Worm (Caenorhabditis elegans) whole organism, L4 larva: Measurements from ENCODE around the gene C25G4.2.
A peak's percentile ranks its signal among the peaks of the same experiment; 100 is the strongest.

ENCODE experiments used
- F26F4.8 ChIP-seq: fragments of 200-800 bp; sonication (Bioruptor generic); conservative IDR thresholded peaks from 2 replicates; pipeline ENCODE4 v1.3.6; 2022; ENCODE audit warnings: missing genetic modification characterization, missing compliant biosample characterization
- aha-1 ChIP-seq: fragments of 150-350 bp; peaks from one replicate; lab custom pipeline; 2014; ENCODE audit warnings: missing biosample characterization, missing genetic modification characterization
- dpl-1 ChIP-seq: fragments of 150-350 bp; optimal IDR thresholded peaks from 2 replicates; lab custom pipeline; 2014; ENCODE audit warnings: missing biosample characterization, missing genetic modification reagents, missing genetic modification characterization
- fkh-10 ChIP-seq: fragments of 150-350 bp; optimal IDR thresholded peaks from 2 replicates; lab custom pipeline; 2014; ENCODE audit warnings: missing biosample characterization, missing genetic modification reagents, missing genetic modification characterization
- hlh-11 ChIP-seq: fragments of 200-800 bp; sonication (Bioruptor generic); optimal IDR thresholded peaks from 2 replicates; lab custom pipeline; 2018; ENCODE audit warnings: mild to moderate bottlenecking, missing genetic modification characterization, missing compliant biosample characterization
- hlh-30 ChIP-seq: sonication (generic microtip); optimal IDR thresholded peaks from 2 replicates; lab custom pipeline; 2017; ENCODE audit warnings: antibody characterized with exemption, mild to moderate bottlenecking, missing genetic modification characterization, missing compliant biosample characterization; ENCODE audit not compliant: insufficient read depth
- lsy-2 ChIP-seq, 2 experiments: fragments of 150-350 bp in 1 of 2; sonication (generic microtip) in 1 of 2; optimal IDR thresholded peaks; 2 replicates each; lab custom pipeline; 2014 to 2017; ENCODE audit warnings: missing biosample characterization in 2 of 2, missing genetic modification characterization in 2 of 2
- mdt-29 ChIP-seq: fragments of 200-800 bp; sonication (Bioruptor generic); IDR thresholded peaks from 2 replicates; pipeline ENCODE4 v1.3.6; 2022; ENCODE audit warnings: missing genetic modification reagents, missing genetic modification characterization, missing compliant biosample characterization
- mxl-3 ChIP-seq: fragments of 200-800 bp; sonication (Bioruptor generic); optimal IDR thresholded peaks from 2 replicates; lab custom pipeline; 2018; ENCODE audit warnings: mild to moderate bottlenecking, missing genetic modification characterization, missing compliant biosample characterization
- nhr-25 ChIP-seq: sonication (generic microtip); optimal IDR thresholded peaks from 2 replicates; lab custom pipeline; 2017; ENCODE audit warnings: missing genetic modification characterization, mild to moderate bottlenecking, missing compliant biosample characterization, antibody characterized with exemption, moderate library complexity, borderline replicate concordance; ENCODE audit not compliant: insufficient read depth
- nhr-28 ChIP-seq: fragments of 150-350 bp; optimal IDR thresholded peaks from 2 replicates; lab custom pipeline; 2014; ENCODE audit warnings: missing biosample characterization, missing genetic modification characterization
- nhr-48 ChIP-seq: sonication (generic microtip); optimal IDR thresholded peaks from 2 replicates; lab custom pipeline; 2016; ENCODE audit warnings: mild to moderate bottlenecking, missing genetic modification characterization, missing compliant biosample characterization
- pha-4 ChIP-seq, 2 experiments: fragments of 150-350 bp in 1 of 2; fragments of 200-800 bp in 1 of 2; sonication (Bioruptor generic) in 1 of 2; IDR thresholded peaks in 1 of 2; optimal IDR thresholded peaks in 1 of 2; 2 replicates each; pipeline versions ENCODE4 v1.3.6 to Lab custom; 2014 to 2022; ENCODE audit warnings: missing genetic modification characterization in 2 of 2, missing genetic modification reagents in 2 of 2, missing biosample characterization in 1 of 2, missing compliant biosample characterization in 1 of 2
- set-16 ChIP-seq: fragments of 200-800 bp; sonication (Bioruptor generic); IDR thresholded peaks from 2 replicates; pipeline ENCODE4 v1.3.6; 2022; ENCODE audit warnings: missing genetic modification reagents, missing genetic modification characterization, missing compliant biosample characterization
- unc-62 ChIP-seq, 3 experiments: fragments of 150-350 bp in 1 of 3; sonication (generic microtip); optimal IDR thresholded peaks in 2 of 3; peaks in 1 of 3; 1 replicate in 1 of 3; 2 replicates in 2 of 3; lab custom pipeline; 2014 to 2017; ENCODE audit warnings: missing biosample characterization in 3 of 3, missing genetic modification characterization in 3 of 3, missing genetic modification reagents in 3 of 3, missing genotype in 1 of 3

C25G4.2 gene

ce11 chrIV:12396645-12397258, 47.1 kb downstream of the C25G4.2 start:
- TF ChIP-seq nhr-48 (tag; lab: Kevin White, UChicago), result peak; percentile 46
- TF ChIP-seq lsy-2 (tag; optimal IDR thresholded peaks at IDR 0.05; lab: Kevin White, UChicago), result peak in 1 of 2 experiments; percentile 51
- peak; percentile 44 for TF ChIP-seq mxl-3 (GFP tag; lab: Kevin White, UChicago)
- peak; percentile 81 for TF ChIP-seq aha-1 (tag; lab: Kevin White, UChicago)
- TF ChIP-seq unc-62 (GFP tag; optimal IDR thresholded peaks at IDR 0.05 in 1 of 2; lab: Kevin White, UChicago), result peak in 1 of 2 experiments; percentile 57
- no peak for TF ChIP-seq unc-62 (tag; optimal IDR thresholded peaks at IDR 0.05; lab: Kevin White, UChicago)
- TF ChIP-seq F26F4.8, result no peak
- TF ChIP-seq dpl-1 (GFP tag; lab: Kevin White, UChicago), result peak; percentile 13
- TF ChIP-seq hlh-30 (tag; lab: Kevin White, UChicago), result peak; percentile 59
- TF ChIP-seq pha-4 (GFP tag; IDR thresholded peaks at IDR 0.05; lab: Robert Waterston, UW), result no peak
- TF ChIP-seq pha-4 (tag; optimal IDR thresholded peaks at IDR 0.05; lab: Kevin White, UChicago), result no peak
- TF ChIP-seq mdt-29 (GFP tag; lab: Robert Waterston, UW), result no peak
- peak; percentile 48 for TF ChIP-seq nhr-28
- TF ChIP-seq nhr-25 (tag; lab: Kevin White, UChicago), result peak; percentile 8
- TF ChIP-seq fkh-10, result no peak
- TF ChIP-seq set-16 (GFP tag; lab: Robert Waterston, UW), result no peak
- TF ChIP-seq hlh-11 (tag; lab: Kevin White, UChicago), result peak; percentile 52
- TF ChIP-seq, all 104 proteins: peak for 10
